Worm (Caenorhabditis elegans): ENCODE data around the gene srt-55.

The srt-55 gene

DNA sequence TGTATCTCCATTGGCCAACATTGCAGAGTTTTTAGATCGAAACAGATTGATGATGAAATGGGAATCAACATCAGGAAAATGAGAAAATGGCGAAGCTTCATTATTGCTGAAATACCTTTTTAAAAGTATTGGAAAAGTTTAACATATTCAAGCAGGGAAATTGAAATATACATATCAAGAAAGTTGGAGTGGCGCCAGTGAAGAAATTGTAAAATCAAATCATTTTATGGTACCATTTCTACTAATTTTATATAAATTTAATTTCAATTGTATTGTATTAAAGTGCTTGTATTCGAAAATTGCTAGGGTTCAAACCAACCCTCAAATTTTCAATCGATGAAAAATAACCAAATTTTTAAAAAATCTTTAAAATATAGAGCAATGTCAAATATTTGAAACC is at the start of gene srt-55:
TSS of gene srt-55 (minus strand) at position 101 of the 400 bp plus-strand sequence.
- TF ChIP-seq ama-1 (optimal IDR thresholded peaks at IDR 0.05): no peak
- no peak for TF ChIP-seq flt-1 (GFP tag; IDR thresholded peaks at IDR 0.05)
- TF ChIP-seq tra-4 (tag; optimal IDR thresholded peaks at IDR 0.05): no peak
- no peak for TF ChIP-seq sea-1 (GFP tag; conservative IDR thresholded peaks at IDR 0.05)

DNA sequence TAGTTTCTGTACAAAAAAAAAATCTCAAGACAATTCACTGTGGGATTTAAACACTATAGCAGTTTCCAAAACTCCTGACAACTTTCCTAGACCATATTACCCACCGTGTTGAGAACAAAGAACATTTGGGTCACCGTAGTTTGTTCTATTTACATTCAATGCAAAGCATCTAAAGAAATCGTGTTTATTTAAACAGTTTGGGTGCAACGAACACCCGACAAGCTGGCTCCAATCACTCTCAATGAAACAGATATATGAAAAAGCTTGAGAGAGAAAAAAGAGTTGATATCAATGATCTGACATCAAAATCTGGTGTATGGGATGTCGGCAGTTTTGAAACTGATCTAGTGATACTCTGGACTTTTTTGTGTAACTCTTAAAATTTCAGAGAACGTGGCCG is 48.7 kb upstream of the srt-55 start:
- TF ChIP-seq hnd-1 (tag; optimal IDR thresholded peaks at IDR 0.05) (no peak), F13C5.2 (tag; optimal IDR thresholded peaks at IDR 0.05) (no peak), tbx-11 (GFP tag; IDR thresholded peaks at IDR 0.05) (no peak), ceh-36 (tag; optimal IDR thresholded peaks at IDR 0.05) (no peak), sea-1 (GFP tag; conservative IDR thresholded peaks at IDR 0.05) (no peak), scrt-1 (GFP tag; IDR thresholded peaks at IDR 0.05) (no peak), ets-7 (tag; optimal IDR thresholded peaks at IDR 0.05) (no peak)

DNA sequence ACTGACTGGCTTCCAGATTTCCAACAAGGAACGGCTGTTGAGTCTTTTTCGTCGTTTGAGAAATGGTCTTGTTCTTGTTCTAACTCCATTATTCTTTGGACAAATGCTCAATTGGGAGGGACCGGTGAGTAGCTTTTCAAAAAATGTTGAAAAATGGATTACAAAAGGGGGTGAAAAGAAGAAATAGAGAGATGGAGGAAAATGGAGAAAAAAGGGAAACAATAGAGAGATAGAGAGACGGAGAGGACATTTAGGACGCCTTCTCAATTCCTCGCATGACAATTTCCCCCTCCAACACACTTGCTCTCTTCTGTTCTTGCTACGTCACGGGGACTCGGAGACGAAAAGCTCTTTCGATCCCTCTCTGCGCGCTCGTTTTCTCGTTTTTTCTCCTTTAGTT is 46.7 kb upstream of the srt-55 start:
- TF ChIP-seq B0310.2 (tag; optimal IDR thresholded peaks at IDR 0.05): no peak
- TF ChIP-seq ama-1 (optimal IDR thresholded peaks at IDR 0.05): no peak
- no peak for TF ChIP-seq sea-1 (GFP tag; conservative IDR thresholded peaks at IDR 0.05)
- no peak for TF ChIP-seq tbx-11 (GFP tag; IDR thresholded peaks at IDR 0.05)
- no peak for TF ChIP-seq F13C5.2 (tag; optimal IDR thresholded peaks at IDR 0.05)
- no peak for TF ChIP-seq ets-7 (tag; optimal IDR thresholded peaks at IDR 0.05)
- no peak for TF ChIP-seq hnd-1 (tag; optimal IDR thresholded peaks at IDR 0.05)
- TF ChIP-seq flt-1 (GFP tag; IDR thresholded peaks at IDR 0.05): no peak
- no peak for TF ChIP-seq hmg-4 (GFP tag; optimal IDR thresholded peaks at IDR 0.05)
- TF ChIP-seq scrt-1 (GFP tag; IDR thresholded peaks at IDR 0.05): no peak
- no peak for TF ChIP-seq hmbx-1 (tag; optimal IDR thresholded peaks at IDR 0.05)
- TF ChIP-seq pes-1 (GFP tag; IDR thresholded peaks at IDR 0.05): no peak
- no peak for TF ChIP-seq ceh-36 (tag; optimal IDR thresholded peaks at IDR 0.05)
- no peak for TF ChIP-seq ceh-13 (GFP tag; optimal IDR thresholded peaks at IDR 0.05)
- no peak for TF ChIP-seq aly-1 (tag; optimal IDR thresholded peaks at IDR 0.05)
- TF ChIP-seq tra-4 (tag; optimal IDR thresholded peaks at IDR 0.05): no peak
- TF ChIP-seq tbx-37 (GFP tag; conservative IDR thresholded peaks at IDR 0.05): no peak

DNA sequence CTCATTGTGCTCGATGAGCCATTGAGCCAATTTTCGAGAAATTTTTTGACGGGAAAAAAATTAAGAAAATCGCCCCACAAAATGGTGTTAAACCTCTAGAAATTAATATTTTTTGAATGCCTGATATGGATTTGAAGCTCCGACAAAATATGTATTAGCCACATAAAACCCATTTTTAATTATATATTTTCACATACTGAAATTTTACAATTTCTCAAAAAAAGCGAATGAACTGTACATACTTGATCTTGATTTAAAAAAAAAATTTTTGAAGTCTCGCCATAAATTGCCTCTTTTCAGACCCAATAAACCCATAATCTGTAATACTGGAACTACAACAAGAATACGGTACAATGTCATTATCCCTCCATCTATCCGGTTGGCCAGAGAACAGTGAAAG is 46.2 kb upstream of the srt-55 start, which contains the start of gene nac-3:
TSS of gene nac-3 (plus strand) at position 301 of the 400 bp plus-strand sequence.
- TF ChIP-seq tbx-11 (GFP tag; IDR thresholded peaks at IDR 0.05): no peak

DNA sequence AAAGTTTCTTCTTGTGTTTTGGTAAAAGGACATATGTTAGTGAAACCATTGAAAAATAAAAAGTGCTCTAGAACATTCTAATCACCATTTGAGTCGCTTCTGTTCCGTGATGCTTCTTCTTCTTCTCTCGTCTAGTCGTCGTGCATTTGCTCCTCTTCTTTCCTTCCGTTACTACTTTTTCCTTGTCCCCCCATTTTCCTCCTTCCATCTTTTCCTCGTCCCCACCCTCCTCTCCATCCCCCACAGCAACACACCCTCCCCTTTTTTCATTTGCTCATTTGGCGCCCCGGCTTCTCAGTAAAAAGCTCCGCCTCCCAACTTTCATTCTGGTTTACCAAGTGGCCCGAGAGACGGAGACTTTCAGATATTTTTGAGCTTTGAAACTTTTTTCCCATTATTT is 45.4 kb upstream of the srt-55 start:
- TF ChIP-seq aly-1 (tag; optimal IDR thresholded peaks at IDR 0.05) (no peak), F13C5.2 (tag; optimal IDR thresholded peaks at IDR 0.05) (no peak), scrt-1 (GFP tag; IDR thresholded peaks at IDR 0.05) (0 out of 2 replicates have a peak, but pooled peaks have one; percentile 33), hmg-4 (GFP tag; optimal IDR thresholded peaks at IDR 0.05) (no peak), hnd-1 (tag; optimal IDR thresholded peaks at IDR 0.05) (no peak), ets-7 (tag; optimal IDR thresholded peaks at IDR 0.05) (no peak), pes-1 (GFP tag; IDR thresholded peaks at IDR 0.05) (no peak), ama-1 (optimal IDR thresholded peaks at IDR 0.05) (no peak)

DNA sequence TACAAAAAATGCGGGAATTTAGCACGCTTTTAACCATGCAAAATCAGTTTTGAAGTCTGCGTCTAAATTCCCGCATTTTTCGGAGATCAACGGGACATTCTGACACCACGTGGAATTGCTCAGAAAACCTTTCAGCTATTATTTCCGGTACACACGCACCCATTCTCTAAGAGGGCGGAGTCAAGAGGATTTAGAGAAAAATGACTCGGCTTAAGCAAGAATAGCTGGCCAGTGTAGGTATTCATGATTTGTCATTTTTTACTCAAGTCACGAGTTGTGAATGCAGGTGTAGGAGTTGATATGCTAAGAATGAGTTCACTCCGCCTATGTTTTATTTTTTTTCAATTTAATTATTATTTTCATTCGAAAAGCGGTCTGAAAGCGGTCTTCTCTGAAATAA is 44.4 kb upstream of the srt-55 start:
- TF ChIP-seq tbx-37 (GFP tag; conservative IDR thresholded peaks at IDR 0.05): no peak
- no peak for TF ChIP-seq tra-4 (tag; optimal IDR thresholded peaks at IDR 0.05)
- no peak for TF ChIP-seq ets-7 (tag; optimal IDR thresholded peaks at IDR 0.05)
- no peak for TF ChIP-seq pes-1 (GFP tag; IDR thresholded peaks at IDR 0.05)
- no peak for TF ChIP-seq ama-1 (optimal IDR thresholded peaks at IDR 0.05)
- TF ChIP-seq ceh-13 (GFP tag; optimal IDR thresholded peaks at IDR 0.05): no peak
- TF ChIP-seq hmg-4 (GFP tag; optimal IDR thresholded peaks at IDR 0.05): no peak

DNA sequence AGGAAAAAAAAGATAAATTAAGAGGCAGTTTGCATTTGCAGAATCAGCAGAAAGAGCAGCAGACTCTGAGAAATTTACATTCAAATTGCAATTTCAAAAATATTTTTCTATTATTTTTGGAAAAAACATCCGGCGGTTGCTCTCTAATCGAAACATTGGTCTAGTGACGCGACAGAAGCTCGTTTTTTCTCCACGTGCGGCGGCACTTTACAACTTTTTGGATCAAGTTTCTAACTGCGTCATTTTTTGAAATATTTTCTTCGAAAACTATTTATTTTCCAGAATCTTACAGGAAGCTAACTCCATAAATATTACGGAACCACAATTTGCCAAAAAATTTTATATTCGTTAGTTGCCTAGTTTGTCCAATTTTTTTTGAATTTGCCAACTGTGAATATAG is 43.6 kb upstream of the srt-55 start:
- TF ChIP-seq tra-4 (tag; optimal IDR thresholded peaks at IDR 0.05) (no peak), hmbx-1 (tag; optimal IDR thresholded peaks at IDR 0.05) (no peak), sea-1 (GFP tag; conservative IDR thresholded peaks at IDR 0.05) (no peak), tbx-37 (GFP tag; conservative IDR thresholded peaks at IDR 0.05) (no peak), ets-7 (tag; optimal IDR thresholded peaks at IDR 0.05) (no peak), B0310.2 (tag; optimal IDR thresholded peaks at IDR 0.05) (no peak), hnd-1 (tag; optimal IDR thresholded peaks at IDR 0.05) (no peak), pes-1 (GFP tag; IDR thresholded peaks at IDR 0.05) (no peak), aly-1 (tag; optimal IDR thresholded peaks at IDR 0.05) (no peak), hmg-4 (GFP tag; optimal IDR thresholded peaks at IDR 0.05) (no peak), F13C5.2 (tag; optimal IDR thresholded peaks at IDR 0.05) (no peak), flt-1 (GFP tag; IDR thresholded peaks at IDR 0.05) (no peak), ceh-13 (GFP tag; optimal IDR thresholded peaks at IDR 0.05) (no peak), scrt-1 (GFP tag; IDR thresholded peaks at IDR 0.05) (no peak), ceh-36 (tag; optimal IDR thresholded peaks at IDR 0.05) (no peak), ama-1 (optimal IDR thresholded peaks at IDR 0.05) (no peak), tbx-11 (GFP tag; IDR thresholded peaks at IDR 0.05) (no peak)

DNA sequence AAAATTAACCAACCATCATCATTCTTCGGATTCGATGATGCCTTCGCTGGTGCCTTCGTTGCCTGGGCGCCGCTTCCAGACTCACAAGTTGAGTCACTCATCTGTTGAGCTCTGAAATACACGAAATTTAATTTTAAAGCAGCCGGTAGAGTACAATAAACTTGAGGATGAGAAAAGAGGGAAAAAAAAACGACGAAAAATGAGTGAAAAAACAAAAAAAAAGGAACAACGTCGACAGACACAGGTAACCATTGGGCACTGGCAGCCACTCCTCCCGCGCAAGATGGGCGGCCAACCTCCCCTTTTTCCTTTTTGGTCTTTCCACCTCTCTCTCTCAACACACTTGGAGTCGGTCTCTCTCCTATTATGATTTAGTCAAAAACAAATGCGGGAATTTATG is 40.4 kb upstream of the srt-55 start, which contains the start of gene K08E5.1:
TSS of gene K08E5.1 (minus strand) at position 101 of the 400 bp plus-strand sequence.
- TF ChIP-seq tra-4 (tag; optimal IDR thresholded peaks at IDR 0.05): no peak
- no peak for TF ChIP-seq ceh-36 (tag; optimal IDR thresholded peaks at IDR 0.05)
- no peak for TF ChIP-seq hnd-1 (tag; optimal IDR thresholded peaks at IDR 0.05)
- no peak for TF ChIP-seq pes-1 (GFP tag; IDR thresholded peaks at IDR 0.05)
- TF ChIP-seq sea-1 (GFP tag; conservative IDR thresholded peaks at IDR 0.05): no peak
- no peak for TF ChIP-seq B0310.2 (tag; optimal IDR thresholded peaks at IDR 0.05)
- TF ChIP-seq tbx-37 (GFP tag; conservative IDR thresholded peaks at IDR 0.05): no peak
- no peak for TF ChIP-seq flt-1 (GFP tag; IDR thresholded peaks at IDR 0.05)
- TF ChIP-seq aly-1 (tag; optimal IDR thresholded peaks at IDR 0.05): no peak
- TF ChIP-seq ama-1 (optimal IDR thresholded peaks at IDR 0.05): no peak
- no peak for TF ChIP-seq ets-7 (tag; optimal IDR thresholded peaks at IDR 0.05)
- no peak for TF ChIP-seq scrt-1 (GFP tag; IDR thresholded peaks at IDR 0.05)
- TF ChIP-seq hmg-4 (GFP tag; optimal IDR thresholded peaks at IDR 0.05): no peak
- TF ChIP-seq tbx-11 (GFP tag; IDR thresholded peaks at IDR 0.05): no peak
- no peak for TF ChIP-seq ceh-13 (GFP tag; optimal IDR thresholded peaks at IDR 0.05)
